Worm (Caenorhabditis elegans): ENCODE measurements around the gene T09A5.15.

ce11 chrII:7891869-7892615, 34.3 kb downstream of the T09A5.15 start:
- TF ChIP-seq lsy-12 (tag; optimal IDR thresholded peaks at IDR 0.05) (no peak), unc-39 (tag; optimal IDR thresholded peaks at IDR 0.05) (no peak), sea-2 (GFP tag; optimal IDR thresholded peaks at IDR 0.05) (no peak), skn-1 (tag; optimal IDR thresholded peaks at IDR 0.05) (no peak), nhr-23 (tag; optimal IDR thresholded peaks at IDR 0.05) (peak; percentile 11), snpc-4 (tag; optimal IDR thresholded peaks at IDR 0.05) (no peak)

Measured in whole organism, L3 larva.